Worm (Caenorhabditis elegans): Measurements from ENCODE around the gene arrd-25.

Gene arrd-25

ce11 chrX:14000198-14000748 lies 33.3 kb upstream of the arrd-25 start:
- TF ChIP-seq nhr-6 (tag; optimal IDR thresholded peaks at IDR 0.05) (no peak), unc-62 (GFP tag; optimal IDR thresholded peaks at IDR 0.05) (no peak), sma-9 (GFP tag; optimal IDR thresholded peaks at IDR 0.05) (peak; percentile 65), sma-9 (tag; optimal IDR thresholded peaks at IDR 0.05) (no peak), nhr-10 (tag; optimal IDR thresholded peaks at IDR 0.05) (no peak), nhr-25 (tag; optimal IDR thresholded peaks at IDR 0.05) (peak; percentile 32), aly-2 (tag; optimal IDR thresholded peaks at IDR 0.05) (no peak), crh-2 (tag; optimal IDR thresholded peaks at IDR 0.05) (peak; percentile 60), lsy-2 (tag; optimal IDR thresholded peaks at IDR 0.05) (no peak), snpc-4 (tag; optimal IDR thresholded peaks at IDR 0.05) (no peak), mdl-1 (tag; optimal IDR thresholded peaks at IDR 0.05) (no peak), R02D3.7 (tag; optimal IDR thresholded peaks at IDR 0.05) (no peak), ZK546.5 (tag; optimal IDR thresholded peaks at IDR 0.05) (no peak), lin-13 (GFP tag; optimal IDR thresholded peaks at IDR 0.05) (no peak), nhr-237 (tag; optimal IDR thresholded peaks at IDR 0.05) (no peak), fos-1 (tag; optimal IDR thresholded peaks at IDR 0.05) (peak; percentile 55), ztf-4 (tag; optimal IDR thresholded peaks at IDR 0.05) (no peak), lin-39 (tag; optimal IDR thresholded peaks at IDR 0.05) (no peak), dmd-4 (tag; optimal IDR thresholded peaks at IDR 0.05) (no peak), nhr-23 (tag; optimal IDR thresholded peaks at IDR 0.05) (no peak), lin-11 (tag; optimal IDR thresholded peaks at IDR 0.05) (no peak), nhr-11 (tag; optimal IDR thresholded peaks at IDR 0.05) (no peak), ztf-1 (GFP tag; conservative IDR thresholded peaks at IDR 0.05) (no peak), ztf-11 (tag; optimal IDR thresholded peaks at IDR 0.05) (no peak), nhr-129 (tag; optimal IDR thresholded peaks at IDR 0.05) (peak; percentile 3), nhr-77 (tag; optimal IDR thresholded peaks at IDR 0.05) (no peak), gmeb-1 (tag; optimal IDR thresholded peaks at IDR 0.05) (no peak), unc-39 (tag; optimal IDR thresholded peaks at IDR 0.05) (no peak), blmp-1 (tag; optimal IDR thresholded peaks at IDR 0.05; ENCODE audit: insufficient read depth) (no peak), sem-4 (tag; optimal IDR thresholded peaks at IDR 0.05) (no peak), peb-1 (tag; optimal IDR thresholded peaks at IDR 0.05) (no peak), ceh-16 (tag; optimal IDR thresholded peaks at IDR 0.05) (no peak), nhr-12 (tag; optimal IDR thresholded peaks at IDR 0.05) (no peak), mbf-1 (tag; optimal IDR thresholded peaks at IDR 0.05) (no peak), sma-3 (GFP tag; optimal IDR thresholded peaks at IDR 0.05) (peak; percentile 33), elt-1 (tag; optimal IDR thresholded peaks at IDR 0.05) (no peak), nhr-21 (tag; optimal IDR thresholded peaks at IDR 0.05) (no peak), ama-1 (optimal IDR thresholded peaks at IDR 0.05) (no peak), C34F6.9 (tag; optimal IDR thresholded peaks at IDR 0.05) (no peak), F13H6.1 (tag; optimal IDR thresholded peaks at IDR 0.05) (no peak)

- TF ChIP-seq R02D3.7 (tag; optimal IDR thresholded peaks at IDR 0.05) (no peak), crh-2 (tag; optimal IDR thresholded peaks at IDR 0.05) (peak; percentile 6), F13H6.1 (tag; optimal IDR thresholded peaks at IDR 0.05) (peak; percentile 65), ama-1 (optimal IDR thresholded peaks at IDR 0.05) (no peak), fos-1 (tag; optimal IDR thresholded peaks at IDR 0.05) (peak; percentile 44), blmp-1 (tag; optimal IDR thresholded peaks at IDR 0.05; ENCODE audit: insufficient read depth) (no peak), sma-9 (GFP tag; optimal IDR thresholded peaks at IDR 0.05) (peak; percentile 81), sma-9 (tag; optimal IDR thresholded peaks at IDR 0.05) (no peak), nhr-129 (tag; optimal IDR thresholded peaks at IDR 0.05) (peak; percentile 71), nhr-25 (tag; optimal IDR thresholded peaks at IDR 0.05) (peak; percentile 7), gmeb-1 (tag; optimal IDR thresholded peaks at IDR 0.05) (peak; percentile 11), sma-3 (GFP tag; optimal IDR thresholded peaks at IDR 0.05) (peak; percentile 46), nhr-23 (tag; optimal IDR thresholded peaks at IDR 0.05) (no peak), lin-13 (GFP tag; optimal IDR thresholded peaks at IDR 0.05) (no peak), zag-1 (tag; optimal IDR thresholded peaks at IDR 0.05) (no peak)
Observed at ce11 chrX:14001494-14001974, 32.1 kb upstream of the arrd-25 start, which contains the start of gene cytb-5.1. TSS of gene cytb-5.1 (plus strand) at chrX:14001924.

- TF ChIP-seq skn-1 (tag; optimal IDR thresholded peaks at IDR 0.05) (no peak), ceh-16 (tag; optimal IDR thresholded peaks at IDR 0.05) (no peak), ztf-1 (GFP tag; conservative IDR thresholded peaks at IDR 0.05) (no peak), dmd-4 (tag; optimal IDR thresholded peaks at IDR 0.05) (no peak), zag-1 (tag; optimal IDR thresholded peaks at IDR 0.05) (no peak), nhr-11 (tag; optimal IDR thresholded peaks at IDR 0.05) (no peak), nhr-10 (tag; optimal IDR thresholded peaks at IDR 0.05) (no peak), mbf-1 (tag; optimal IDR thresholded peaks at IDR 0.05) (no peak), peb-1 (tag; optimal IDR thresholded peaks at IDR 0.05) (no peak), ztf-4 (tag; optimal IDR thresholded peaks at IDR 0.05) (no peak)
Observed at ce11 chrX:14002739-14003138, 30.9 kb upstream of the arrd-25 start.

Measured in whole organism, L2 larva.